Worm (Caenorhabditis elegans) whole organism, L4 larva: ENCODE results near the gene npr-40.

Experiments used
- R02D3.7 ChIP-seq: fragments of 150-350 bp; sonication (generic microtip); optimal IDR thresholded peaks from 3 replicates; lab custom pipeline; 2014; ENCODE audit warnings: missing biosample characterization, missing genetic modification characterization
- Y5F2A.4 ChIP-seq: fragments of 200-800 bp; sonication (Bioruptor generic); optimal IDR thresholded peaks from 2 replicates; lab custom pipeline; 2018; ENCODE audit warnings: mild to moderate bottlenecking, missing genetic modification characterization, missing compliant biosample characterization
- ZK546.5 ChIP-seq, 2 experiments: sonication (generic microtip); optimal IDR thresholded peaks; 2 replicates each; lab custom pipeline; 2017; ENCODE audit warnings: missing biosample characterization in 2 of 2, missing genetic modification characterization in 2 of 2
- aha-1 ChIP-seq: fragments of 150-350 bp; peaks from one replicate; lab custom pipeline; 2014; ENCODE audit warnings: missing biosample characterization, missing genetic modification characterization
- ama-1 ChIP-seq: fragments of 150-350 bp; optimal IDR thresholded peaks from 2 replicates; lab custom pipeline; 2014; ENCODE audit warnings: inconsistent platforms, mixed read lengths
- arid-1 ChIP-seq: fragments of 200-800 bp; sonication (Bioruptor generic); conservative IDR thresholded peaks from 2 replicates; pipeline ENCODE4 v1.3.6; 2022; ENCODE audit warnings: missing genetic modification reagents, missing genetic modification characterization, missing compliant biosample characterization
- attf-4 ChIP-seq: sonication (generic microtip); optimal IDR thresholded peaks from 3 replicates; lab custom pipeline; 2017; ENCODE audit warnings: missing biosample characterization, missing genetic modification characterization
- ceh-32 ChIP-seq: sonication (generic microtip); optimal IDR thresholded peaks from 2 replicates; lab custom pipeline; 2016; ENCODE audit warnings: mild to moderate bottlenecking, missing genetic modification characterization, missing compliant biosample characterization; ENCODE audit not compliant: poor library complexity
- ceh-44 ChIP-seq: fragments of 200-800 bp; sonication (Bioruptor generic); IDR thresholded peaks from 2 replicates; pipeline ENCODE4 v1.3.6; 2022; ENCODE audit warnings: missing genetic modification reagents, missing genetic modification characterization, missing compliant biosample characterization
- ceh-62 ChIP-seq: sonication (generic microtip); optimal IDR thresholded peaks from 2 replicates; lab custom pipeline; 2017; ENCODE audit warnings: missing biosample characterization, missing genetic modification characterization
- daf-16 ChIP-seq, 3 experiments: sonication (generic microtip); optimal IDR thresholded peaks; 2 replicates each; lab custom pipeline; 2016 to 2017; ENCODE audit warnings: missing genetic modification characterization in 3 of 3, missing genetic modification reagents in 3 of 3, mild to moderate bottlenecking in 2 of 3, missing compliant biosample characterization in 2 of 3, missing biosample characterization in 1 of 3, moderate library complexity in 1 of 3
- daf-19 ChIP-seq: fragments of 200-800 bp; sonication (Bioruptor generic); conservative IDR thresholded peaks from 2 replicates; pipeline ENCODE4 v1.3.6; 2022; ENCODE audit warnings: missing genetic modification characterization, missing compliant biosample characterization
- dmd-6 ChIP-seq: fragments of 200-800 bp; sonication (Bioruptor generic); IDR thresholded peaks from 2 replicates; pipeline ENCODE4 v1.3.6; 2022; ENCODE audit warnings: missing genetic modification reagents, missing genetic modification characterization, missing compliant biosample characterization
- egl-27 ChIP-seq: sonication (generic microtip); optimal IDR thresholded peaks from 3 replicates; lab custom pipeline; 2017; ENCODE audit warnings: missing biosample characterization, missing genetic modification reagents, missing genetic modification characterization
- egl-43 ChIP-seq: fragments of 200-800 bp; sonication (Bioruptor generic); IDR thresholded peaks from 2 replicates; pipeline ENCODE4 v1.3.6; 2022; ENCODE audit warnings: missing genetic modification reagents, missing genetic modification characterization, missing compliant biosample characterization
- fos-1 ChIP-seq: fragments of 150-350 bp; optimal IDR thresholded peaks from 2 replicates; lab custom pipeline; 2014; ENCODE audit warnings: missing biosample characterization, missing genetic modification characterization
- gei-8 ChIP-seq: fragments of 200-800 bp; sonication (Bioruptor generic); optimal IDR thresholded peaks from 2 replicates; lab custom pipeline; 2018; ENCODE audit warnings: mild to moderate bottlenecking, missing genetic modification characterization, missing compliant biosample characterization
- hif-1 ChIP-seq, 2 experiments: sonication (generic microtip); optimal IDR thresholded peaks; 2 replicates each; lab custom pipeline; 2016 to 2017; ENCODE audit warnings: missing compliant biosample characterization in 2 of 2, missing genetic modification characterization in 2 of 2, missing genetic modification reagents in 2 of 2, missing genotype in 2 of 2, mild to moderate bottlenecking in 1 of 2
- hlh-30 ChIP-seq: sonication (generic microtip); optimal IDR thresholded peaks from 2 replicates; lab custom pipeline; 2017; ENCODE audit warnings: antibody characterized with exemption, mild to moderate bottlenecking, missing genetic modification characterization, missing compliant biosample characterization; ENCODE audit not compliant: insufficient read depth
- hmg-1.1 ChIP-seq: fragments of 200-800 bp; sonication (Bioruptor generic); IDR thresholded peaks from 2 replicates; pipeline ENCODE4 v1.3.6; 2022; ENCODE audit warnings: missing genetic modification reagents, missing genetic modification characterization, missing compliant biosample characterization
- lim-7 ChIP-seq: fragments of 200-800 bp; sonication (Bioruptor generic); IDR thresholded peaks from 2 replicates; pipeline ENCODE4 v1.3.6; 2022; ENCODE audit warnings: missing genetic modification characterization, missing compliant biosample characterization
- lin-38 ChIP-seq: fragments of 200-800 bp; sonication (Bioruptor generic); IDR thresholded peaks from 2 replicates; pipeline ENCODE4 v1.3.6; 2022; ENCODE audit warnings: missing genetic modification reagents, missing genetic modification characterization, missing compliant biosample characterization
- lin-39 ChIP-seq: fragments of 150-350 bp; optimal IDR thresholded peaks from 2 replicates; lab custom pipeline; 2014; ENCODE audit warnings: missing biosample characterization, missing genetic modification reagents, missing genetic modification characterization
- lir-3 ChIP-seq: sonication (generic microtip); optimal IDR thresholded peaks from 2 replicates; lab custom pipeline; 2016; ENCODE audit warnings: mild to moderate bottlenecking, missing genetic modification characterization, missing compliant biosample characterization
- mdl-1 ChIP-seq, 2 experiments: fragments of 150-350 bp in 1 of 2; sonication (generic microtip) in 1 of 2; optimal IDR thresholded peaks; 2 replicates each; lab custom pipeline; 2014 to 2017; ENCODE audit warnings: missing biosample characterization in 2 of 2, missing genetic modification characterization in 2 of 2
- mes-2 ChIP-seq: sonication (generic microtip); optimal IDR thresholded peaks from 2 replicates; lab custom pipeline; 2016; ENCODE audit warnings: missing genotype, mild to moderate bottlenecking, missing genetic modification characterization, missing compliant biosample characterization; ENCODE audit not compliant: poor library complexity, severe bottlenecking
- nhr-28 ChIP-seq: fragments of 150-350 bp; optimal IDR thresholded peaks from 2 replicates; lab custom pipeline; 2014; ENCODE audit warnings: missing biosample characterization, missing genetic modification characterization
- nhr-76 ChIP-seq: fragments of 150-350 bp; optimal IDR thresholded peaks from 2 replicates; lab custom pipeline; 2014; ENCODE audit warnings: missing biosample characterization, missing genetic modification characterization
- set-16 ChIP-seq: fragments of 200-800 bp; sonication (Bioruptor generic); IDR thresholded peaks from 2 replicates; pipeline ENCODE4 v1.3.6; 2022; ENCODE audit warnings: missing genetic modification reagents, missing genetic modification characterization, missing compliant biosample characterization
- tag-97 ChIP-seq: fragments of 200-800 bp; sonication (Bioruptor generic); IDR thresholded peaks from 2 replicates; pipeline ENCODE4 v1.3.6; 2022; ENCODE audit warnings: missing genetic modification characterization, missing compliant biosample characterization
- unc-130 ChIP-seq: sonication (generic microtip); optimal IDR thresholded peaks from 2 replicates; lab custom pipeline; 2016; ENCODE audit warnings: missing genetic modification reagents, missing genetic modification characterization, missing compliant biosample characterization
- zfp-3 ChIP-seq: fragments of 200-800 bp; sonication (Bioruptor generic); conservative IDR thresholded peaks from 2 replicates; pipeline ENCODE4 v1.3.6; 2022; ENCODE audit warnings: missing genetic modification reagents, missing genetic modification characterization, missing compliant biosample characterization
- zip-11 ChIP-seq: fragments of 200-800 bp; sonication (Bioruptor generic); IDR thresholded peaks from 2 replicates; pipeline ENCODE4 v1.3.6; 2022; ENCODE audit warnings: missing genetic modification characterization, missing compliant biosample characterization
- zip-2 ChIP-seq: fragments of 150-350 bp; optimal IDR thresholded peaks from 2 replicates; lab custom pipeline; 2014; ENCODE audit warnings: missing biosample characterization, missing genetic modification characterization

npr-40 gene

ce11 chrX:14918538-14918937 lies at the start of gene npr-40:
npr-40 (plus strand) TSS chrX:14918838.
- peak; percentile 4 for TF ChIP-seq aha-1
- TF ChIP-seq R02D3.7 (tag; lab: Kevin White, UChicago): no peak

- TF ChIP-seq attf-4 (tag; lab: Kevin White, UChicago) (no peak), mes-2 (no peak), ceh-62 (tag; lab: Kevin White, UChicago) (no peak), lim-7 (GFP tag; lab: Robert Waterston, UW) (no peak), ZK546.5 (tag; optimal IDR thresholded peaks at IDR 0.05; lab: Kevin White, UChicago) (no peak), lin-38 (GFP tag; lab: Robert Waterston, UW) (no peak), zip-11 (no peak), ceh-32 (tag; lab: Kevin White, UChicago) (no peak), zip-2 (tag; lab: Kevin White, UChicago) (no peak), daf-19 (GFP tag; lab: Robert Waterston, UW) (no peak), aha-1 (no peak), hmg-1.1 (GFP tag; lab: Robert Waterston, UW) (no peak), gei-8 (no peak), lin-39 (no peak), lir-3 (no peak)
These were observed 46.9 kb upstream of the npr-40 start, which contains the start of gene F31F6.2 for ce11 chrX:14871780-14872179. F31F6.2 (minus strand) TSS chrX:14871880.

DNA sequence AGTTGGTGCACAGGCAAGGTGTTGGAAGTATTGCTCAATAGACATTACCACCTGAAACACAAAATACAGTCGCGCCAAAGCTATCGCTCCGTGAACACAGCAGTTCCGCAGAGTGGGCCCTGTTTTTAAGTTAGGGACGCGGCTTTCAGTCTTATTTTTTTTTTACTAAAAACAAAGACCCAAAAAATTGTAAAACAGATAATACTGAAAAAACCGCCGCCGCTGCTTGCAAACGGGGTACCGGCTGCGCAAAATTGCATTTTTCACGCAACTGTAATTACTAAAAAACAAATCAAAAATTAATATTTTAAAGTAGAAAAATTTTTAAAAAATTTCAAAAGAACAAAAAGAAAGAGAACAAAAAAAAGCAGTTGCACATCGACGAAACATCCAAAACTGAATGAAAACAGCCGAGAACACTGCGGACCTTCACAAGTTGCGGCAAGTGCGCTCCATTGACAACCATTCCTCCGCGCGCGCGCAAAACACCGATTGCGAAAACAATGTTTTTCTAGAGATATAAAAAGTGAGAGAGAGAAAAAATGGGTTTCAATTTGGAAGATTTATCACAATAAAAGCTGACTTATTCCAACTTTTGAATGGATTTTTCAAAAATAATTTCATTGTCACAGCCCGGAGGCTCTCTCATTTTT lies 45.7 kb upstream of the npr-40 start, which contains the start of gene F31F6.3:
TSS of gene F31F6.3 (minus strand) at position 51 of the 653 bp plus-strand sequence.
- TF ChIP-seq mdl-1 (tag; optimal IDR thresholded peaks at IDR 0.05; lab: Kevin White, UChicago) (no peak), ceh-44 (no peak), dmd-6 (GFP tag; lab: Robert Waterston, UW) (no peak), ama-1 (lab: Kevin White, UChicago) (no peak), egl-27 (no peak), arid-1 (no peak), daf-16 (GFP tag; optimal IDR thresholded peaks at IDR 0.05; lab: Kevin White, UChicago) (no peak), daf-16 (tag; optimal IDR thresholded peaks at IDR 0.05; lab: Kevin White, UChicago) (no peak), nhr-28 (tag; lab: Kevin White, UChicago) (no peak), unc-130 (no peak)

DNA sequence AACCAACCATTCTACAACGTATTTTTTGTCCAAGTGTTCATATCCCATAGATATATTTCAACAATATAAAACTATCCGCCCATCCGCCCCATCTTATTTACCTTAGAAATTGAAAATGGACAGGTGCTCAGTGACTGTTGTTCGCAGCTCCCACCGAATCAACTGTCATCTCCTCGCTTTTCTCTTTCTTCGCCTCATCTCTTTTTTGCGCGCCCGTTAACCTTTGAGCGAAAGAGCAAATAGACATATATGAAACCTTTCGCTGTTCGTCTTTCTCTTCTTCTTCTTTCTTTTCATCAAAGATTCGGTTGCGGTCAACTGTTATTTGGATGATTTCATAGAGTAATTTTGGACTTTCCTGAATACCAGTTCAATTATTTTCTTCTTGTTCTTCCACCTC lies 43.0 kb upstream of the npr-40 start, which contains the start of gene sssh-1:
TSS of gene sssh-1 (plus strand) at position 301 of the 400 bp plus-strand sequence.
- TF ChIP-seq tag-97 (GFP tag; lab: Robert Waterston, UW) (no peak), zfp-3 (GFP tag; lab: Robert Waterston, UW) (no peak), Y5F2A.4 (GFP tag; lab: Kevin White, UChicago) (no peak), hif-1 (tag; optimal IDR thresholded peaks at IDR 0.05; lab: Kevin White, UChicago) (no peak), nhr-76 (tag; lab: Kevin White, UChicago) (no peak), fos-1 (no peak), dmd-6 (GFP tag; lab: Robert Waterston, UW) (no peak), hlh-30 (tag; lab: Kevin White, UChicago) (no peak), egl-43 (GFP tag; lab: Robert Waterston, UW) (no peak)

ce11 chrX:14877691-14878090 lies 40.9 kb upstream of the npr-40 start:
- TF ChIP-seq mdl-1 (tag; optimal IDR thresholded peaks at IDR 0.05; lab: Kevin White, UChicago) (no peak), egl-43 (GFP tag; lab: Robert Waterston, UW) (0 out of 2 replicates have a peak, but pooled peaks have one; percentile 51), set-16 (peak; percentile 62)
